Worm (Caenorhabditis elegans): ENCODE measurements around the gene sra-35.

Gene sra-35

DNA sequence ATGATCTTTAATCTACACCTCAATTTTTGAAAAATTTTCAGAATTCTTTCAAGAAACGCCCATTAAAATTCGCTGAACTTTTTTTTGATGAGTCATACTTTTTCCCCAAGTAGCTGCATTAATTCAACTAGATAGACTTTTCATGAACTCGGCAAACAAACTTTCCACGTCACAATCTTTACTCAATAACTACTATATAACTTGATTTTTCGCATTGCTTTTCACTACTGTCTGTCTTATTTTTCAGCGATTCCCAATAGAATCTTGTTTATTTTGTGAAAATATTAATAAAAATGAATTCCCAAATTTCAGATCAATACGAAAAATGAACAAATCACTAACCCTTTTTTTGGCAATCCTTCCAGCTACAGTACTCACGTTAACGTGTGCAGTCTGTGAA is 49.4 kb downstream of the sra-35 start, which contains the start of gene T05C1.1:
TSS of gene T05C1.1 (plus strand) at position 301 of the 400 bp plus-strand sequence.
- no peak for TF ChIP-seq med-1 (GFP tag; optimal IDR thresholded peaks at IDR 0.05; ENCODE audit: insufficient read depth)
- TF ChIP-seq cog-1 (tag; optimal IDR thresholded peaks at IDR 0.05), result no peak
- no peak for TF ChIP-seq ref-1 (GFP tag; conservative IDR thresholded peaks at IDR 0.05)
- TF ChIP-seq klf-2 (GFP tag; conservative IDR thresholded peaks at IDR 0.05), result no peak
- TF ChIP-seq flt-1 (GFP tag; IDR thresholded peaks at IDR 0.05), result no peak
- TF ChIP-seq ztf-23 (GFP tag; IDR thresholded peaks at IDR 0.05), result no peak
- TF ChIP-seq ztf-29 (GFP tag; IDR thresholded peaks at IDR 0.05), result no peak
- TF ChIP-seq tab-1 (GFP tag; IDR thresholded peaks at IDR 0.05), result no peak
- no peak for TF ChIP-seq T22C8.4 (GFP tag; IDR thresholded peaks at IDR 0.05)

Measured in whole organism, midembryonic.